Fruit fly (Drosophila melanogaster) whole organism, embryonic: Measurements from ENCODE around the gene mod.

Experiments used
- CG18619 ChIP-seq: fragments of 200-800 bp; sonication (Bioruptor generic); optimal IDR thresholded peaks from 3 replicates; lab custom pipeline; 2017; ENCODE audit warnings: missing biosample characterization, mild to moderate bottlenecking, missing genetic modification characterization
- crol ChIP-seq: fragments of 200-800 bp; sonication (Bioruptor generic); IDR thresholded peaks from 2 replicates; pipeline ENCODE4 v1.3.6; 2022; ENCODE audit warnings: missing biosample characterization, missing genetic modification characterization
- wor ChIP-seq: fragments of 200-800 bp; sonication (Bioruptor generic); IDR thresholded peaks from 2 replicates; pipeline ENCODE4 v1.3.6; 2022; ENCODE audit warnings: missing biosample characterization, missing genetic modification characterization

DNA sequence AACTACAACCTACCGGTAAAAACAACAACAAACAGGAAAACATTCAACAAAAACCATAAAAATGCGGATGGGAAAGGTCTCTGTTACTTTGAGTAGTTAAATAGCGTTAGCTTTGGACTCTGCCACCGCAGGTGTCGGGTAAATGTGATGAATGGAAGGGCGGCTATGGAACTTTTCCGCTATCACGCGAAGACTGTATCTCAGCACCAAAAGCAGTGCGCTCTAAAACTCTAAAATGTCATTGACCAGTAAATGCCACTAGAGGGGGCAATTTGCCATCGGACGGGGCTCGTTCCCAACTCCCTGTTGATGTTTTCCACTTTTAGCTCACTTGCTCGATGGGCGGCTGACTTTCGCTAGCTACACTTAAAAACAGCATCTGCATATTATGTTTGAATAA, 8.4 kb downstream of the mod start:
- no peak for TF ChIP-seq crol (GFP tag; lab: Robert Waterston, UW)
- no peak for TF ChIP-seq CG18619
- TF ChIP-seq wor (GFP tag; lab: Robert Waterston, UW) = no peak
